Worm (Caenorhabditis elegans): ENCODE data around the gene Y47D7A.11.

Y47D7A.11 gene

DNA sequence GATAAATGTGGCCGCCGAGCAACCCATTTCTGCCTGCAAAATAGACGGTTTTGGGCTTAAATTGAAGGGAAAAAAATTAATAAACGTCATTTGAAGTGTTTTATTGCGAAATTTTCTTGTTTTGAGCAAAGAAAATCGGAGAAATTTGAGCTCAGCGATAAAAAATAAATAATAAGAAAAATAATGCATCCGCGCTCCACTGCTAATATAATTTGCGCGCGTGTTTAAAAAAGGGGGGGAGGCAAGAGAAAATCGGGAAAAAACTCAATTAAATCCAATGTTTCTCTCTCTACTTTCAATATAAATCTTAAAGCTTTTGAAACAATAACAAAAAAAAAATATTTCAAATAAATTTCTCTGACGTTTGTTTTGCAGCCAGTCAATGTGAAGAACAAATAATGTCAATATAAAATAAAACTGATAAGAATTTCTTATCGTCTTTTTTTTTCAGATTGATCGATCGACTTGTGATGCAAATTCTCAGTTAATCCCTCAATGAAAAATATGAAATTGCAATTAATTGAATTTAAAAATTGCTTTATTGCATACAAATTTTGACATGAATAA lies 22.5 kb upstream of the Y47D7A.11 start, which contains the start of gene rft-2 (continued):
- TF ChIP-seq hmg-20 (GFP tag; IDR thresholded peaks at IDR 0.05), result no peak
- no peak for TF ChIP-seq aptf-3 (GFP tag; IDR thresholded peaks at IDR 0.05)
- no peak for TF ChIP-seq tlf-1 (GFP tag; optimal IDR thresholded peaks at IDR 0.05)
- no peak for TF ChIP-seq Y95B8A.8 (GFP tag; IDR thresholded peaks at IDR 0.05)
- TF ChIP-seq attf-5 (GFP tag; optimal IDR thresholded peaks at IDR 0.05), result peak; percentile 25
- no peak for TF ChIP-seq ceh-40 (GFP tag; IDR thresholded peaks at IDR 0.05)
- TF ChIP-seq attf-3 (GFP tag; conservative IDR thresholded peaks at IDR 0.05), result no peak
- no peak for TF ChIP-seq madf-6 (GFP tag; IDR thresholded peaks at IDR 0.05)
- no peak for TF ChIP-seq madf-8 (GFP tag; conservative IDR thresholded peaks at IDR 0.05)
- TF ChIP-seq F57C9.4 (tag; optimal IDR thresholded peaks at IDR 0.05), result no peak
- TF ChIP-seq C06A6.2 (GFP tag; conservative IDR thresholded peaks at IDR 0.05), result no peak
- no peak for TF ChIP-seq cebp-1 (GFP tag; IDR thresholded peaks at IDR 0.05)
- TF ChIP-seq cebp-1 (tag; optimal IDR thresholded peaks at IDR 0.05), result peak; percentile 71
- TF ChIP-seq atf-7 (tag; optimal IDR thresholded peaks at IDR 0.05), result no peak
- TF ChIP-seq mcd-1 (GFP tag; IDR thresholded peaks at IDR 0.05), result peak; percentile 94
- TF ChIP-seq F52B5.7 (tag; optimal IDR thresholded peaks at IDR 0.05), result no peak
- TF ChIP-seq dox-1 (GFP tag; IDR thresholded peaks at IDR 0.05), result 0 out of 2 replicates have a peak, but pooled peaks have one; percentile 26
- no peak for TF ChIP-seq snpc-1.3 (tag; optimal IDR thresholded peaks at IDR 0.05; ENCODE audit: insufficient read depth)
- no peak for TF ChIP-seq egrh-3 (GFP tag; IDR thresholded peaks at IDR 0.05)
- TF ChIP-seq pbrm-1 (GFP tag; IDR thresholded peaks at IDR 0.05), result no peak; the same call in 1 of the 2 replicates
- TF ChIP-seq efl-1 (GFP tag; optimal IDR thresholded peaks at IDR 0.05), result peak; percentile 79
- no peak for TF ChIP-seq D2030.7 (GFP tag; IDR thresholded peaks at IDR 0.05)
- no peak for TF ChIP-seq ceh-58 (GFP tag; IDR thresholded peaks at IDR 0.05)
- peak; percentile 87 for TF ChIP-seq dpl-1 (GFP tag; optimal IDR thresholded peaks at IDR 0.05)
- no peak for TF ChIP-seq ztf-18 (tag; optimal IDR thresholded peaks at IDR 0.05)
- TF ChIP-seq lin-54 (GFP tag; optimal IDR thresholded peaks at IDR 0.05), result peak; percentile 91
- no peak for TF ChIP-seq F57A8.1 (GFP tag; optimal IDR thresholded peaks at IDR 0.05)
- TF ChIP-seq F33H1.4 (GFP tag; IDR thresholded peaks at IDR 0.05), result no peak
- TF ChIP-seq sdz-38 (tag; optimal IDR thresholded peaks at IDR 0.05), result no peak
- no peak for TF ChIP-seq him-1 (tag; optimal IDR thresholded peaks at IDR 0.05)
- no peak for TF ChIP-seq B0336.3 (GFP tag; IDR thresholded peaks at IDR 0.05)
- TF ChIP-seq tbx-9 (tag; optimal IDR thresholded peaks at IDR 0.05; ENCODE audit: borderline replicate concordance), result no peak
- TF ChIP-seq F10E7.11 (tag; optimal IDR thresholded peaks at IDR 0.05), result no peak
- no peak for TF ChIP-seq cebp-2 (GFP tag; IDR thresholded peaks at IDR 0.05)
- no peak for TF ChIP-seq ama-1 (optimal IDR thresholded peaks at IDR 0.05)
- no peak for TF ChIP-seq ama-1 (GFP tag; optimal IDR thresholded peaks at IDR 0.05)
- peak; percentile 42 for TF ChIP-seq lin-40 (tag; optimal IDR thresholded peaks at IDR 0.05)
- TF ChIP-seq sptf-2 (GFP tag; optimal IDR thresholded peaks at IDR 0.05), result no peak
- no peak for TF ChIP-seq F37B4.10 (GFP tag; IDR thresholded peaks at IDR 0.05)
- no peak for TF ChIP-seq madf-10 (tag; optimal IDR thresholded peaks at IDR 0.05)
- TF ChIP-seq pha-4 (tag; optimal IDR thresholded peaks at IDR 0.05), result no peak
- TF ChIP-seq T07F8.4 (tag; optimal IDR thresholded peaks at IDR 0.05), result no peak
- TF ChIP-seq nhr-80 (tag; optimal IDR thresholded peaks at IDR 0.05), result peak; percentile 19
- peak; percentile 41; the same call in 1 of the 2 replicates for TF ChIP-seq nfyb-1 (GFP tag; IDR thresholded peaks at IDR 0.05)
- TF ChIP-seq ccch-3 (GFP tag; optimal IDR thresholded peaks at IDR 0.05), result no peak
- no peak for TF ChIP-seq K11D2.4 (GFP tag; IDR thresholded peaks at IDR 0.05)

Data from whole organism, young adult.